Fruit fly (Drosophila melanogaster) whole organism, pupa: ENCODE results near the gene CG18814.

Experiments used
- CG12605 ChIP-seq: fragments of 200-800 bp; sonication (Bioruptor generic); IDR thresholded peaks from 2 replicates; pipeline ENCODE4 v1.3.6; 2022; ENCODE audit warnings: missing biosample characterization, missing genetic modification characterization
- CG17806 ChIP-seq: fragments of 200-800 bp; sonication (Bioruptor generic); optimal IDR thresholded peaks from 2 replicates; lab custom pipeline; 2018; ENCODE audit warnings: missing biosample characterization, mild to moderate bottlenecking, missing genetic modification characterization, moderate library complexity
- CG34367 ChIP-seq: fragments of 200-800 bp; sonication (Bioruptor generic); optimal IDR thresholded peaks from 2 replicates; lab custom pipeline; 2018; ENCODE audit warnings: missing biosample characterization, mild to moderate bottlenecking, missing genetic modification characterization
- CG4496 ChIP-seq: fragments of 200-800 bp; sonication (Bioruptor generic); IDR thresholded peaks from 3 replicates; pipeline ENCODE4 v1.3.6; 2022; ENCODE audit warnings: missing biosample characterization, missing genetic modification characterization
- CG9948 ChIP-seq: fragments of 200-800 bp; sonication (Bioruptor generic); optimal IDR thresholded peaks from 2 replicates; lab custom pipeline; 2018; ENCODE audit warnings: missing biosample characterization, mild to moderate bottlenecking, missing genetic modification characterization, moderate library complexity
- Pif1A ChIP-seq: fragments of 200-800 bp; sonication (Bioruptor generic); optimal IDR thresholded peaks from 3 replicates; lab custom pipeline; 2016; ENCODE audit warnings: missing biosample characterization, missing genetic modification characterization

DNA sequence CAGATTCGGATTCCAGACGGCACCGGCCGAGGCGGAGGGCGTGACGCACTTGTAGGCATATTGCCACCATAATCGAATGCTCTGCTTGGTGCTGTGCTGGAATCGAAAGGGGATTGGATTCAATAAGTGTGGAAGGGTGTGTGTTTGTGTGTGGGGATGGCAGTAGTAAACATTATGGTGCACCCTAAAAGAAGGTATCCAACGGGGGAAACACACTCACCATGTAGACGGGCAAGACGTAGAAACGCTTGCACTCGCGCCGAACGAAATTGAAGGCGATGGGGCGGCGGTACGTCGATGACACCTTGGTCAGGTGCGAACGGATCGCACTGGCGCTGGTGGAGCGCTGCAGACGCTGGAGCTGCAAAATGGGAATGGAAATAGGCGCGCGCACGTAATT, 21.6 kb downstream of the CG18814 start:
- no peak for TF ChIP-seq CG17806 (tag; lab: Kevin White, UChicago)
- no peak for TF ChIP-seq CG12605 (GFP tag; lab: Robert Waterston, UW)
- no peak for TF ChIP-seq CG34367 (tag; lab: Kevin White, UChicago)
- TF ChIP-seq CG4496 (GFP tag; lab: Robert Waterston, UW): no peak
- TF ChIP-seq CG9948: no peak
- no peak for TF ChIP-seq Pif1A
